Worm (Caenorhabditis elegans) whole organism, young adult: ENCODE measurements around the gene nspf-3.
"Not testable (repeated sequence)": the region's sequence is repeated elsewhere in the genome, so short reads cannot be mapped to it uniquely, and the experiment has no call there.

ENCODE experiments used
- B0336.3 ChIP-seq: fragments of 200-800 bp; sonication (Bioruptor generic); IDR thresholded peaks from 2 replicates; pipeline ENCODE4 v1.3.6; 2022; ENCODE audit warnings: missing genetic modification characterization, missing compliant biosample characterization
- Y95B8A.8 ChIP-seq: fragments of 200-800 bp; sonication (Bioruptor generic); IDR thresholded peaks from 2 replicates; pipeline ENCODE4 v1.3.6; 2022; ENCODE audit warnings: missing genetic modification reagents, missing genetic modification characterization, missing compliant biosample characterization
- atf-7 ChIP-seq: sonication (generic microtip); optimal IDR thresholded peaks from 2 replicates; lab custom pipeline; 2017; ENCODE audit warnings: mild to moderate bottlenecking, missing genetic modification characterization, missing compliant biosample characterization
- ceh-40 ChIP-seq: fragments of 200-800 bp; sonication (Bioruptor generic); IDR thresholded peaks from 2 replicates; pipeline ENCODE4 v1.3.6; 2022; ENCODE audit warnings: missing genetic modification characterization, missing compliant biosample characterization
- ceh-58 ChIP-seq: fragments of 200-800 bp; sonication (Bioruptor generic); IDR thresholded peaks from 2 replicates; pipeline ENCODE4 v1.3.6; 2022; ENCODE audit warnings: missing genetic modification characterization, missing compliant biosample characterization
- ceh-91 ChIP-seq: fragments of 200-800 bp; sonication (Bioruptor generic); IDR thresholded peaks from 2 replicates; pipeline ENCODE4 v1.3.6; 2022; ENCODE audit warnings: missing genetic modification reagents, missing genetic modification characterization, missing compliant biosample characterization
- hrde-1 ChIP-seq: sonication (generic microtip); optimal IDR thresholded peaks from 2 replicates; lab custom pipeline; 2016; ENCODE audit warnings: missing genetic modification characterization, mild to moderate bottlenecking, missing compliant biosample characterization, moderate library complexity, missing genotype, missing genetic modification reagents, borderline replicate concordance
- nhr-90 ChIP-seq: sonication (generic microtip); optimal IDR thresholded peaks from 2 replicates; lab custom pipeline; 2016; ENCODE audit warnings: missing genotype, mild to moderate bottlenecking, missing genetic modification characterization, missing compliant biosample characterization
- zfh-2 ChIP-seq: fragments of 200-800 bp; sonication (Bioruptor generic); conservative IDR thresholded peaks from 2 replicates; pipeline ENCODE4 v1.3.6; 2022; ENCODE audit warnings: missing genetic modification reagents, missing genetic modification characterization, missing compliant biosample characterization

DNA sequence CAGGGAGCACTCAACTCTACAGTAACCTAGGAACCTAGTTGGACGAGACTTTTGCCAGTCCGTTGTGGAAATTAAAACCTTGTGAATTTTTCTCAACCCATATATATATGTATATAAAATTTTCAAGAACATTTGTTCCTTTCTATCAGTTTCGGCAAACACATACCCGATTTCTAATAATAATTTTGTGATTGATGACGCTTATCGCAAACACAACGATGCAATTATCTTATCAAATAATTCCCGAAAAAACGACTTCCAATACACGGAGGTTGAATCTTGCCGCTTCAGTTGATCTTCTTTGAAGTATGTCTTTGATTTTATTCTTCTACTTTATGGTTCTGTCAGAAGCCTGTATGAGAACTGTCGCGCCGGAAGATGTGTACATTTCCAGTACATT lies 24.9 kb downstream of the nspf-3 start, which contains the start of gene F22E5.2:
- TF ChIP-seq atf-7 (tag; lab: Kevin White, UChicago); ceh-58 (GFP tag; lab: Robert Waterston, UW); nhr-90 (tag; lab: Kevin White, UChicago); Y95B8A.8 (GFP tag; lab: Robert Waterston, UW); ceh-40 (GFP tag; lab: Robert Waterston, UW); zfh-2 (GFP tag; lab: Robert Waterston, UW); ceh-91 (GFP tag; lab: Robert Waterston, UW); hrde-1 (tag; lab: Kevin White, UChicago); B0336.3 (GFP tag; lab: Robert Waterston, UW): not testable (repeated sequence)
